Worm (Caenorhabditis elegans) whole organism, midembryonic: ENCODE data around the gene F38B6.3.

ENCODE experiments used
- T22C8.4 ChIP-seq: fragments of 200-800 bp; sonication (Bioruptor generic); IDR thresholded peaks from 2 replicates; pipeline ENCODE4 v1.3.6; 2022; ENCODE audit warnings: missing genetic modification characterization, missing compliant biosample characterization
- klf-2 ChIP-seq: fragments of 200-800 bp; sonication (Bioruptor generic); conservative IDR thresholded peaks from 2 replicates; pipeline ENCODE4 v1.3.6; 2022; ENCODE audit warnings: missing genetic modification reagents, missing genetic modification characterization, missing compliant biosample characterization
- ztf-29 ChIP-seq: fragments of 200-800 bp; sonication (Bioruptor generic); IDR thresholded peaks from 2 replicates; pipeline ENCODE4 v1.3.6; 2022; ENCODE audit warnings: missing genetic modification reagents, missing genetic modification characterization, missing compliant biosample characterization

DNA sequence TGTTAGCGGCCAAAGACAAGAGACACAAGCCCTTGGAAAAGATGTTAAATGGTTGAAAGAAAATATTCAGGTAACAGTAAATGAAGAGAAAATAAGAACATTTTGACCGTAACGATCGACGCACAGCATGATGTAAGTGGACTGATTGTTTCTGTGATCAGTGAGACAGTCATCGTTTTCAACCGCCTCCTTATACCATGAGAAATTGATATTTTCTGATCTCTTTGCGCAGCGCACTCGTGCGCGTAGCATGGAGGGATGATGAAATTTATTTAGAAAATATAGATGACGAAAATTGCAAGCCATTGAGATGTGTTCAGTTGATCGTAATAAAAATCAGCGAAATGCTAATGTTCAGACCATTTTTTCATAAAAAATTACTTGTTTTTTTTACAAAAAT is 43.9 kb upstream of the F38B6.3 start:
- TF ChIP-seq klf-2 (GFP tag; lab: Robert Waterston, UW), result no peak
- TF ChIP-seq T22C8.4 (GFP tag; lab: Robert Waterston, UW), result no peak
- no peak for TF ChIP-seq ztf-29
